Fruit fly (Drosophila melanogaster) whole organism, prepupa: Measurements from ENCODE around the gene thoc7.

Source experiments
- Blimp-1 ChIP-seq: fragments of 200-800 bp; sonication (Bioruptor generic); optimal IDR thresholded peaks from 3 replicates; lab custom pipeline; 2017; ENCODE audit warnings: missing biosample characterization, missing genetic modification characterization, mild to moderate bottlenecking, moderate library complexity, missing genetic modification reagents
- CG10669 ChIP-seq: fragments of 200-800 bp; sonication (Bioruptor generic); optimal IDR thresholded peaks from 3 replicates; lab custom pipeline; 2018; ENCODE audit warnings: missing biosample characterization, mild to moderate bottlenecking, missing genetic modification characterization, moderate library complexity
- CG11294 ChIP-seq: fragments of 200-800 bp; sonication (Bioruptor generic); IDR thresholded peaks from 2 replicates; pipeline ENCODE4 v1.3.6; 2022; ENCODE audit warnings: missing biosample characterization, missing genetic modification characterization
- CG15336 ChIP-seq: fragments of 200-800 bp; sonication (Bioruptor generic); IDR thresholded peaks from 2 replicates; pipeline ENCODE4 v1.3.6; 2022; ENCODE audit warnings: missing biosample characterization, missing genetic modification characterization
- CG1621 ChIP-seq: fragments of 200-800 bp; sonication (Bioruptor generic); optimal IDR thresholded peaks from 3 replicates; lab custom pipeline; 2018; ENCODE audit warnings: missing biosample characterization, mild to moderate bottlenecking, missing genetic modification characterization
- CG3032 ChIP-seq: fragments of 200-800 bp; optimal IDR thresholded peaks from 2 replicates; lab custom pipeline; 2019; ENCODE audit warnings: missing biosample characterization, mild to moderate bottlenecking, missing genetic modification characterization, moderate library complexity
- CG31627 ChIP-seq: fragments of 200-800 bp; sonication (Bioruptor generic); optimal IDR thresholded peaks from 3 replicates; lab custom pipeline; 2016; ENCODE audit warnings: missing biosample characterization, missing genetic modification characterization
- CG34406 ChIP-seq: fragments of 200-800 bp; sonication (Bioruptor generic); optimal IDR thresholded peaks from 3 replicates; lab custom pipeline; 2016; ENCODE audit warnings: missing biosample characterization, missing genetic modification characterization
- CG4318 ChIP-seq: fragments of 200-800 bp; sonication (Bioruptor generic); optimal IDR thresholded peaks from 3 replicates; lab custom pipeline; 2017; ENCODE audit warnings: missing biosample characterization, mild to moderate bottlenecking, missing genetic modification characterization
- CG6163 ChIP-seq: fragments of 200-800 bp; sonication (Bioruptor generic); IDR thresholded peaks from 3 replicates; pipeline ENCODE4 v1.3.6; 2022; ENCODE audit warnings: missing biosample characterization, missing genetic modification characterization
- CG6276 ChIP-seq: fragments of 200-800 bp; sonication (Bioruptor generic); optimal IDR thresholded peaks from 2 replicates; lab custom pipeline; 2017; ENCODE audit warnings: missing biosample characterization, mild to moderate bottlenecking, missing genetic modification characterization
- CG6792 ChIP-seq: fragments of 200-800 bp; sonication (Bioruptor generic); optimal IDR thresholded peaks from 3 replicates; lab custom pipeline; 2016; ENCODE audit warnings: missing biosample characterization, missing genetic modification characterization
- CG6854 ChIP-seq: fragments of 200-800 bp; sonication (Bioruptor generic); optimal IDR thresholded peaks from 2 replicates; lab custom pipeline; 2017; ENCODE audit warnings: missing biosample characterization, mild to moderate bottlenecking, missing genetic modification characterization
- CG8319 ChIP-seq: fragments of 200-800 bp; sonication (Bioruptor generic); optimal IDR thresholded peaks from 3 replicates; lab custom pipeline; 2016; ENCODE audit warnings: missing biosample characterization, missing genetic modification characterization
- CG8632 ChIP-seq: fragments of 200-800 bp; sonication (Bioruptor generic); optimal IDR thresholded peaks from 3 replicates; lab custom pipeline; 2016; ENCODE audit warnings: missing biosample characterization, missing genetic modification characterization
- CG9139 ChIP-seq: fragments of 200-800 bp; sonication (Bioruptor generic); optimal IDR thresholded peaks from 3 replicates; lab custom pipeline; 2017; ENCODE audit warnings: missing biosample characterization, mild to moderate bottlenecking, missing genetic modification characterization
- Eip75B ChIP-seq: fragments of 200-800 bp; sonication (Bioruptor generic); optimal IDR thresholded peaks from 3 replicates; lab custom pipeline; 2016; ENCODE audit warnings: missing biosample characterization, missing genetic modification characterization
- Eip78C ChIP-seq: fragments of 200-800 bp; sonication (Bioruptor generic); peaks from one replicate; lab custom pipeline; 2016; ENCODE audit warnings: missing biosample characterization, missing genetic modification characterization
- Ets21C ChIP-seq: fragments of 200-800 bp; sonication (Bioruptor generic); optimal IDR thresholded peaks from 3 replicates; lab custom pipeline; 2016; ENCODE audit warnings: missing biosample characterization, missing genetic modification characterization
- Ets96B ChIP-seq: fragments of 200-800 bp; optimal IDR thresholded peaks from 2 replicates; lab custom pipeline; 2019; ENCODE audit warnings: missing biosample characterization, mild to moderate bottlenecking, missing genetic modification characterization, moderate library complexity
- Gug ChIP-seq: fragments of 200-800 bp; sonication (Bioruptor generic); IDR thresholded peaks from 2 replicates; pipeline ENCODE4 v1.3.6; 2022; ENCODE audit warnings: missing biosample characterization, missing genetic modification characterization
- Hr38 ChIP-seq: sonication (Bioruptor generic); optimal IDR thresholded peaks from 2 replicates; lab custom pipeline; 2016; ENCODE audit warnings: missing biosample characterization, missing genetic modification characterization
- Lpt ChIP-seq: fragments of 200-800 bp; sonication (Bioruptor generic); optimal IDR thresholded peaks from 3 replicates; lab custom pipeline; 2016; ENCODE audit warnings: missing biosample characterization, missing genetic modification characterization
- OdsH ChIP-seq: fragments of 200-800 bp; sonication (Bioruptor generic); optimal IDR thresholded peaks from 3 replicates; lab custom pipeline; 2016; ENCODE audit warnings: missing biosample characterization, missing genetic modification characterization
- Smox ChIP-seq: fragments of 200-800 bp; sonication (Bioruptor generic); optimal IDR thresholded peaks from 3 replicates; lab custom pipeline; 2016; ENCODE audit warnings: missing biosample characterization, missing genetic modification characterization
- Sox102F ChIP-seq: fragments of 200-800 bp; sonication (Bioruptor generic); optimal IDR thresholded peaks from 2 replicates; lab custom pipeline; 2016; ENCODE audit warnings: missing biosample characterization, mild to moderate bottlenecking, missing genetic modification characterization
- Sox14 ChIP-seq: fragments of 200-800 bp; sonication (Bioruptor generic); optimal IDR thresholded peaks from 3 replicates; lab custom pipeline; 2016; ENCODE audit warnings: missing biosample characterization, missing genetic modification characterization
- Sox15 ChIP-seq: fragments of 200-800 bp; sonication (Bioruptor generic); optimal IDR thresholded peaks from 3 replicates; lab custom pipeline; 2016; ENCODE audit warnings: missing biosample characterization, missing genetic modification characterization
- achi ChIP-seq: fragments of 200-800 bp; sonication (Bioruptor generic); optimal IDR thresholded peaks from 3 replicates; lab custom pipeline; 2016; ENCODE audit warnings: missing biosample characterization, missing genetic modification characterization
- cyc ChIP-seq: fragments of 200-800 bp; sonication (Bioruptor generic); optimal IDR thresholded peaks from 3 replicates; lab custom pipeline; 2016; ENCODE audit warnings: missing biosample characterization, missing genetic modification characterization
- dac ChIP-seq: fragments of 200-800 bp; sonication (Bioruptor generic); optimal IDR thresholded peaks from 2 replicates; lab custom pipeline; 2017; ENCODE audit warnings: missing biosample characterization, mild to moderate bottlenecking, missing genetic modification characterization
- eg ChIP-seq: fragments of 200-800 bp; sonication (Bioruptor generic); IDR thresholded peaks from 3 replicates; pipeline ENCODE4 v1.3.6; 2022; ENCODE audit warnings: missing biosample characterization, missing genetic modification characterization
- fd59A ChIP-seq: fragments of 200-800 bp; sonication (Bioruptor generic); optimal IDR thresholded peaks from 2 replicates; lab custom pipeline; 2017; ENCODE audit warnings: missing biosample characterization, mild to moderate bottlenecking, missing genetic modification characterization, missing genetic modification reagents
- fd85E ChIP-seq: fragments of 200-800 bp; sonication (Bioruptor generic); optimal IDR thresholded peaks from 3 replicates; lab custom pipeline; 2016; ENCODE audit warnings: missing biosample characterization, missing genetic modification characterization
- fkh ChIP-seq: fragments of 200-800 bp; sonication (Bioruptor generic); optimal IDR thresholded peaks from 3 replicates; lab custom pipeline; 2017; ENCODE audit warnings: missing biosample characterization, mild to moderate bottlenecking, missing genetic modification characterization, moderate library complexity
- lz ChIP-seq: fragments of 200-800 bp; sonication (Bioruptor generic); optimal IDR thresholded peaks from 3 replicates; lab custom pipeline; 2016; ENCODE audit warnings: missing biosample characterization, missing genetic modification characterization
- pdm3 ChIP-seq: fragments of 200-800 bp; sonication (Bioruptor generic); optimal IDR thresholded peaks from 3 replicates; lab custom pipeline; 2016; ENCODE audit warnings: missing biosample characterization, missing genetic modification characterization
- salr ChIP-seq, 2 experiments: fragments of 200-800 bp; sonication (Bioruptor generic); optimal IDR thresholded peaks; 3 replicates each; lab custom pipeline; 2016 to 2018; ENCODE audit warnings: missing biosample characterization in 2 of 2, missing genetic modification characterization in 2 of 2, mild to moderate bottlenecking in 1 of 2
- spab ChIP-seq: fragments of 200-800 bp; sonication (Bioruptor generic); optimal IDR thresholded peaks from 2 replicates; lab custom pipeline; 2017; ENCODE audit warnings: missing biosample characterization, mild to moderate bottlenecking, missing genetic modification characterization, missing genetic modification reagents
- ss ChIP-seq, 2 experiments: fragments of 200-800 bp; sonication (Bioruptor generic); optimal IDR thresholded peaks; 2 replicates in 1 of 2; 3 replicates in 1 of 2; lab custom pipeline; 2017 to 2018; ENCODE audit warnings: mild to moderate bottlenecking in 2 of 2, missing biosample characterization in 2 of 2, missing genetic modification characterization in 2 of 2, moderate library complexity in 1 of 2
- svp ChIP-seq: fragments of 200-800 bp; sonication (Bioruptor generic); peaks from one replicate; lab custom pipeline; 2016; ENCODE audit warnings: missing biosample characterization, missing genetic modification characterization
- topi ChIP-seq: fragments of 200-800 bp; sonication (Bioruptor generic); optimal IDR thresholded peaks from 3 replicates; lab custom pipeline; 2016; ENCODE audit warnings: missing biosample characterization, missing genetic modification characterization
- vri ChIP-seq: fragments of 200-800 bp; sonication (Bioruptor generic); optimal IDR thresholded peaks from 3 replicates; lab custom pipeline; 2016; ENCODE audit warnings: missing biosample characterization, mild to moderate bottlenecking, missing genetic modification characterization

Gene thoc7

dm6 chr3L:199754-200596 lies 12.5 kb downstream of the thoc7 start, which contains the start of the genes rno and mri (continued):
- TF ChIP-seq CG4318 (GFP tag; lab: Kevin White, UChicago) (no peak), Sox15 (peak; percentile 56), CG6792 (GFP tag; lab: Kevin White, UChicago) (peak; percentile 31), lz (GFP tag; lab: Kevin White, UChicago) (peak; percentile 52), spab (no peak), svp (GFP tag; lab: Kevin White, UChicago) (no peak), CG8632 (GFP tag; lab: Kevin White, UChicago) (peak; percentile 64), fkh (GFP tag; lab: Kevin White, UChicago) (peak; percentile 81), CG8319 (GFP tag; lab: Kevin White, UChicago) (no peak), pdm3 (GFP tag; lab: Kevin White, UChicago) (no peak), Ets96B (tag; lab: Kevin White, UChicago) (peak; percentile 59), ss (GFP tag; optimal IDR thresholded peaks at IDR 0.05; lab: Kevin White, UChicago) (peak in 1 of 2 experiments; percentile 19), Gug (GFP tag; lab: Robert Waterston, UW) (0 out of 2 replicates have a peak, but pooled peaks have one; percentile 25), Blimp-1 (GFP tag; lab: Kevin White, UChicago) (no peak), Lpt (GFP tag; lab: Kevin White, UChicago) (no peak), CG9139 (GFP tag; lab: Kevin White, UChicago) (no peak), CG6276 (no peak), OdsH (GFP tag; lab: Kevin White, UChicago) (peak; percentile 59), Sox102F (peak; percentile 28), CG34406 (GFP tag; lab: Kevin White, UChicago) (peak; percentile 59), vri (GFP tag; lab: Kevin White, UChicago) (no peak), Sox14 (GFP tag; lab: Kevin White, UChicago) (peak; percentile 24), CG1621 (no peak), Eip75B (no peak), achi (peak; percentile 57), CG15336 (GFP tag; lab: Robert Waterston, UW) (peak; percentile 34; the same call in 1 of the 2 replicates), CG6163 (GFP tag; lab: Robert Waterston, UW) (peak; percentile 52; the same call in 2 of the 3 replicates), fd85E (GFP tag; lab: Kevin White, UChicago) (no peak), Hr38 (GFP tag; lab: Kevin White, UChicago) (no peak), salr (GFP tag; optimal IDR thresholded peaks at IDR 0.05; lab: Kevin White, UChicago) (no peak), CG11294 (GFP tag; lab: Robert Waterston, UW) (peak; percentile 11; the same call in 1 of the 2 replicates), CG10669 (GFP tag; lab: Kevin White, UChicago) (no peak)

- no peak for TF ChIP-seq Smox
- no peak for TF ChIP-seq fd85E (GFP tag; lab: Kevin White, UChicago)
- peak; percentile 68 for TF ChIP-seq CG6163 (GFP tag; lab: Robert Waterston, UW)
- TF ChIP-seq eg (GFP tag; lab: Robert Waterston, UW) = peak; percentile 65
- no peak for TF ChIP-seq OdsH (GFP tag; lab: Kevin White, UChicago)
- peak; percentile 36 for TF ChIP-seq Lpt (GFP tag; lab: Kevin White, UChicago)
- peak in 1 of 2 experiments; percentile 24 for TF ChIP-seq salr (GFP tag; optimal IDR thresholded peaks at IDR 0.05; lab: Kevin White, UChicago)
- no peak for TF ChIP-seq CG8319 (GFP tag; lab: Kevin White, UChicago)
- TF ChIP-seq Gug (GFP tag; lab: Robert Waterston, UW) = peak; percentile 33; the same call in 1 of the 2 replicates
Observed at dm6 chr3L:199050-199745, 13.3 kb downstream of the thoc7 start.

dm6 chr3L:184251-184650 lies 28.2 kb downstream of the thoc7 start, which contains the start of the genes CG34140, Mkp and Mtch:
Gene CG34140, minus strand, starts transcription at chr3L:184424.
Gene Mkp, minus strand, starts transcription at chr3L:184540.
Gene Mtch, plus strand, starts transcription at chr3L:184626.
- TF ChIP-seq cyc (GFP tag; lab: Kevin White, UChicago) = peak; percentile 85
- no peak for TF ChIP-seq fkh (GFP tag; lab: Kevin White, UChicago)
- TF ChIP-seq eg (GFP tag; lab: Robert Waterston, UW) = peak; percentile 78
- TF ChIP-seq salr (GFP tag; optimal IDR thresholded peaks at IDR 0.05; lab: Kevin White, UChicago) = no peak
- no peak for TF ChIP-seq spab
- no peak for TF ChIP-seq CG10669 (GFP tag; lab: Kevin White, UChicago)
- no peak for TF ChIP-seq dac
- TF ChIP-seq OdsH (GFP tag; lab: Kevin White, UChicago) = no peak
- no peak for TF ChIP-seq Eip78C (GFP tag; lab: Kevin White, UChicago)
- peak; percentile 78 for TF ChIP-seq CG3032 (tag; lab: Kevin White, UChicago)
- peak; percentile 84 for TF ChIP-seq CG6792 (GFP tag; lab: Kevin White, UChicago)
- peak; percentile 67 for TF ChIP-seq CG8632 (GFP tag; lab: Kevin White, UChicago)
- peak; percentile 69 for TF ChIP-seq Hr38 (GFP tag; lab: Kevin White, UChicago)
- TF ChIP-seq Sox102F = no peak
- peak; percentile 37 for TF ChIP-seq fd59A (GFP tag; lab: Kevin White, UChicago)
- no peak for TF ChIP-seq CG6854 (GFP tag; lab: Kevin White, UChicago)
- TF ChIP-seq topi (GFP tag; lab: Kevin White, UChicago) = no peak
- TF ChIP-seq svp (GFP tag; lab: Kevin White, UChicago) = peak; percentile 98
- TF ChIP-seq CG31627 (GFP tag; lab: Kevin White, UChicago) = peak; percentile 89
- TF ChIP-seq Ets21C (GFP tag; lab: Kevin White, UChicago) = peak; percentile 81
